Fruit fly (Drosophila melanogaster): Measurements from ENCODE around the gene CG6324.

- TF ChIP-seq Dll (optimal IDR thresholded peaks at IDR 0.05) (no peak), CG8478 (optimal IDR thresholded peaks at IDR 0.05) (no peak), psq (optimal IDR thresholded peaks at IDR 0.05) (no peak), pan (optimal IDR thresholded peaks at IDR 0.05) (no peak), EcR (GFP tag; optimal IDR thresholded peaks at IDR 0.05) (no peak)
These were observed 35.5 kb downstream of the CG6324 start for dm6 chrX:15511399-15511798.

All from whole organism.